Worm (Caenorhabditis elegans) whole organism, late embryonic: ENCODE measurements around the gene srw-113.

Experiments
- C08G9.2 ChIP-seq: sonication (generic microtip); optimal IDR thresholded peaks from 2 replicates; lab custom pipeline; 2016; ENCODE audit warnings: mild to moderate bottlenecking, missing genetic modification characterization, moderate library complexity, missing compliant biosample characterization
- C38D4.7 ChIP-seq: fragments of 200-800 bp; sonication (Bioruptor generic); optimal IDR thresholded peaks from 2 replicates; lab custom pipeline; 2018; ENCODE audit warnings: mild to moderate bottlenecking, missing genetic modification characterization, moderate library complexity, missing compliant biosample characterization
- F13H6.1 ChIP-seq: sonication (generic microtip); optimal IDR thresholded peaks from 2 replicates; lab custom pipeline; 2016; ENCODE audit warnings: missing genetic modification characterization, missing compliant biosample characterization
- K02D7.2 ChIP-seq: sonication (generic microtip); optimal IDR thresholded peaks from 2 replicates; lab custom pipeline; 2017; ENCODE audit warnings: mild to moderate bottlenecking, missing genetic modification characterization, missing compliant biosample characterization
- T23F11.4 ChIP-seq: fragments of 200-800 bp; sonication (Bioruptor generic); optimal IDR thresholded peaks from 2 replicates; lab custom pipeline; 2018; ENCODE audit warnings: mild to moderate bottlenecking, missing genetic modification characterization, missing compliant biosample characterization
- Y22D7AL.16 ChIP-seq: sonication (generic microtip); optimal IDR thresholded peaks from 2 replicates; lab custom pipeline; 2016; ENCODE audit warnings: missing genetic modification characterization, missing compliant biosample characterization
- ahr-1 ChIP-seq: sonication (generic microtip); optimal IDR thresholded peaks from 2 replicates; lab custom pipeline; 2016; ENCODE audit warnings: missing genetic modification characterization, missing compliant biosample characterization
- ama-1 ChIP-seq: fragments of 150-350 bp; optimal IDR thresholded peaks from 2 replicates; lab custom pipeline; 2014
- ceh-14 ChIP-seq: sonication (generic microtip); optimal IDR thresholded peaks from 2 replicates; lab custom pipeline; 2016; ENCODE audit warnings: missing genotype, missing genetic modification characterization, missing compliant biosample characterization
- ceh-18 ChIP-seq: sonication (generic microtip); optimal IDR thresholded peaks from 2 replicates; lab custom pipeline; 2016; ENCODE audit warnings: missing genetic modification characterization, missing compliant biosample characterization
- ceh-19 ChIP-seq: fragments of 200-800 bp; sonication (Bioruptor generic); optimal IDR thresholded peaks from 2 replicates; lab custom pipeline; 2018; ENCODE audit warnings: mild to moderate bottlenecking, missing genetic modification characterization, missing compliant biosample characterization
- ceh-22 ChIP-seq: sonication (generic microtip); optimal IDR thresholded peaks from 2 replicates; lab custom pipeline; 2017; ENCODE audit warnings: missing biosample characterization, missing genetic modification characterization
- ceh-24 ChIP-seq: sonication (generic microtip); optimal IDR thresholded peaks from 2 replicates; lab custom pipeline; 2016; ENCODE audit warnings: mild to moderate bottlenecking, missing genetic modification characterization, missing compliant biosample characterization
- ceh-31 ChIP-seq: sonication (generic microtip); optimal IDR thresholded peaks from 2 replicates; lab custom pipeline; 2016; ENCODE audit warnings: missing genetic modification characterization, missing compliant biosample characterization
- ceh-34 ChIP-seq: sonication (generic microtip); optimal IDR thresholded peaks from 2 replicates; lab custom pipeline; 2016; ENCODE audit warnings: mild to moderate bottlenecking, missing genetic modification characterization, missing compliant biosample characterization
- che-1 ChIP-seq: sonication (generic microtip); optimal IDR thresholded peaks from 2 replicates; lab custom pipeline; 2016; ENCODE audit warnings: mild to moderate bottlenecking, missing genetic modification characterization, missing compliant biosample characterization
- dmd-4 ChIP-seq: sonication (generic microtip); optimal IDR thresholded peaks from 2 replicates; lab custom pipeline; 2016; ENCODE audit warnings: borderline replicate concordance, missing genetic modification characterization, missing compliant biosample characterization
- elt-4 ChIP-seq: sonication (generic microtip); optimal IDR thresholded peaks from 2 replicates; lab custom pipeline; 2016; ENCODE audit warnings: missing genetic modification characterization, missing compliant biosample characterization
- eyg-1 ChIP-seq: sonication (generic microtip); optimal IDR thresholded peaks from 2 replicates; lab custom pipeline; 2016; ENCODE audit warnings: missing genotype, missing genetic modification characterization, missing compliant biosample characterization
- fkh-6 ChIP-seq: sonication (generic microtip); optimal IDR thresholded peaks from 2 replicates; lab custom pipeline; 2016; ENCODE audit warnings: missing genetic modification characterization, missing compliant biosample characterization
- gmeb-2 ChIP-seq: sonication (generic microtip); optimal IDR thresholded peaks from 2 replicates; lab custom pipeline; 2016; ENCODE audit warnings: missing genetic modification characterization, inconsistent platforms, missing compliant biosample characterization
- hlh-30 ChIP-seq: sonication (generic microtip); optimal IDR thresholded peaks from 2 replicates; lab custom pipeline; 2017; ENCODE audit warnings: antibody characterized with exemption, missing genetic modification characterization, missing compliant biosample characterization; ENCODE audit not compliant: insufficient read depth
- hlh-6 ChIP-seq: sonication (generic microtip); optimal IDR thresholded peaks from 2 replicates; lab custom pipeline; 2016; ENCODE audit warnings: missing genotype, missing genetic modification characterization, missing compliant biosample characterization
- hlh-8 ChIP-seq: sonication (generic microtip); optimal IDR thresholded peaks from 2 replicates; lab custom pipeline; 2016; ENCODE audit warnings: missing genotype, missing genetic modification characterization, missing compliant biosample characterization
- lim-6 ChIP-seq: sonication (generic microtip); optimal IDR thresholded peaks from 2 replicates; lab custom pipeline; 2016; ENCODE audit warnings: missing genetic modification characterization, missing compliant biosample characterization
- lin-11 ChIP-seq: fragments of 200-800 bp; sonication (Bioruptor generic); optimal IDR thresholded peaks from 2 replicates; lab custom pipeline; 2018; ENCODE audit warnings: mild to moderate bottlenecking, missing genetic modification characterization, missing compliant biosample characterization
- madf-2 ChIP-seq: sonication (generic microtip); optimal IDR thresholded peaks from 2 replicates; lab custom pipeline; 2017; ENCODE audit warnings: missing genetic modification characterization, missing compliant biosample characterization
- mec-3 ChIP-seq: sonication (generic microtip); optimal IDR thresholded peaks from 2 replicates; lab custom pipeline; 2016; ENCODE audit warnings: borderline replicate concordance, missing genetic modification characterization, missing compliant biosample characterization
- nhr-11 ChIP-seq: fragments of 150-350 bp; optimal IDR thresholded peaks from 2 replicates; lab custom pipeline; 2014; ENCODE audit warnings: missing biosample characterization, missing genetic modification characterization
- nhr-232 ChIP-seq: sonication (generic microtip); optimal IDR thresholded peaks from 2 replicates; lab custom pipeline; 2016; ENCODE audit warnings: missing genetic modification characterization, missing compliant biosample characterization
- odd-2 ChIP-seq: sonication (generic microtip); optimal IDR thresholded peaks from 2 replicates; lab custom pipeline; 2017; ENCODE audit warnings: antibody characterized with exemption, mild to moderate bottlenecking, missing genetic modification characterization, missing compliant biosample characterization
- pag-3 ChIP-seq: sonication (generic microtip); optimal IDR thresholded peaks from 2 replicates; lab custom pipeline; 2016; ENCODE audit warnings: missing compliant biosample characterization, missing genetic modification characterization, borderline replicate concordance
- pat-9 ChIP-seq: fragments of 200-800 bp; sonication (Bioruptor generic); optimal IDR thresholded peaks from 2 replicates; lab custom pipeline; 2018; ENCODE audit warnings: mild to moderate bottlenecking, missing genetic modification characterization, moderate library complexity, missing compliant biosample characterization
- pha-4 ChIP-seq: fragments of 150-350 bp; optimal IDR thresholded peaks from 2 replicates; lab custom pipeline; 2018; ENCODE audit warnings: missing biosample characterization, missing genetic modification reagents, missing genetic modification characterization
- ref-2 ChIP-seq: sonication (generic microtip); optimal IDR thresholded peaks from 2 replicates; lab custom pipeline; 2016; ENCODE audit warnings: missing genetic modification characterization, missing compliant biosample characterization
- unc-3 ChIP-seq, 2 experiments: fragments of 200-800 bp in 1 of 2; sonication (Bioruptor generic) in 1 of 2; sonication (generic microtip) in 1 of 2; conservative IDR thresholded peaks in 1 of 2; optimal IDR thresholded peaks in 1 of 2; 2 replicates each; pipeline versions ENCODE4 v1.3.6 to Lab custom; 2016 to 2022; ENCODE audit warnings: missing compliant biosample characterization in 2 of 2, missing genetic modification characterization in 2 of 2, missing genetic modification reagents in 1 of 2
- zip-5 ChIP-seq: sonication (generic microtip); optimal IDR thresholded peaks from 2 replicates; lab custom pipeline; 2016; ENCODE audit warnings: missing genetic modification characterization, missing compliant biosample characterization

The srw-113 gene

ce11 chrV:15303625-15304024, 29.3 kb upstream of the srw-113 start, which contains the start of gene srx-48:
Gene srx-48 (minus strand): TSS chrV:15303725.
- TF ChIP-seq lim-6 (tag; lab: Kevin White, UChicago) (no peak), ceh-31 (tag; lab: Kevin White, UChicago) (no peak), fkh-6 (tag; lab: Kevin White, UChicago) (no peak)

- TF ChIP-seq C08G9.2 (tag; lab: Kevin White, UChicago), result no peak
- no peak for TF ChIP-seq eyg-1 (tag; lab: Kevin White, UChicago)
- TF ChIP-seq ceh-24 (tag; lab: Kevin White, UChicago), result no peak
- TF ChIP-seq T23F11.4, result no peak
Measured at ce11 chrV:15305502-15305901, 27.4 kb upstream of the srw-113 start, which contains the start of gene T26H8.5. Gene T26H8.5 (minus strand): TSS chrV:15305602.

DNA sequence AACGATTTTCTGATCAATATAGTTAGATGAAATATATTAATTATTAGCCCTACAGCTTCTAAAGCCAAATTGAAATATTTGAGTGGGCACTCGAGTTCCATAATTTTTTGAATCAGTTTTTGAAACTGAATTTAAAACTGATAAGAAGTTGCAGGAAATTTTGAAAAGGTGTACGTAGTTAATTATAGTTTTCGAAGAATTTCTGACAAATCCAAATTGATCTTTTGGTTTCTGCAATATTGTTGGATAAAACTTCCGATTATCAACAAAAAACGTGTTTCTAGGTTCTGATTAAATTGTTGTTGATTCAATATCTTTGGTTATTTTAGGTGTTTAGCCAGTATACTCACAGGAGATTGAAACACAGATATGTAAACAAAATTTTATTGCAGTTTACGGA, 26.2 kb upstream of the srw-113 start, which contains the start of gene T26H8.4:
Gene T26H8.4 (minus strand): TSS at position 101 of the 400 bp plus-strand sequence.
- TF ChIP-seq pha-4, result no peak

DNA sequence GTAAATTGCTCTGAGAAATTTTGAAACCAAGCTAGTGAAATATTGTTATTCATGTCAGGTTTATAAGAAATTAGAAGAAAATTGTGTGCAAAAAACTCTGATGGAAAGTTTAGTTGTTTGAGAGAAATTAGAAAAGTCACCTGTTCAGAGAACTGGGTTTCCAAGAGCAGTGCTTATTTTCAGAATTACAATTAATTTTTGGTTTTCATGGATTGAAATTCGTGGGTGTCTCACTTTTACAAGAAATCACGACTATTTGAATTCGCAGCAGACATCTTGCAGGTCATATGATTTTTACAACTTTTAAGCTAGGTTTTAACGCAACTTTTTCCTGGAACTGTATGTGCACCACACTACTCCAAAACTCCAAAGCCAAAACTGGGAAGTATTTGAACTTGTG, 23.9 kb upstream of the srw-113 start, which contains the start of gene srz-10:
Gene srz-10 (minus strand): TSS at position 88 of the 400 bp plus-strand sequence.
- TF ChIP-seq zip-5 (tag; lab: Kevin White, UChicago) (no peak), ceh-22 (tag; lab: Kevin White, UChicago) (no peak), gmeb-2 (tag; lab: Kevin White, UChicago) (no peak), lin-11 (no peak), unc-3 (GFP tag; conservative IDR thresholded peaks at IDR 0.05; lab: Robert Waterston, UW) (no peak), unc-3 (tag; optimal IDR thresholded peaks at IDR 0.05; lab: Kevin White, UChicago) (no peak), elt-4 (tag; lab: Kevin White, UChicago) (no peak), madf-2 (tag; lab: Kevin White, UChicago) (no peak), Y22D7AL.16 (tag; lab: Kevin White, UChicago) (no peak), eyg-1 (tag; lab: Kevin White, UChicago) (no peak), hlh-6 (no peak), nhr-232 (no peak), C08G9.2 (tag; lab: Kevin White, UChicago) (no peak), nhr-11 (no peak), hlh-30 (tag; lab: Kevin White, UChicago) (no peak), F13H6.1 (tag; lab: Kevin White, UChicago) (no peak), dmd-4 (tag; lab: Kevin White, UChicago) (no peak), ceh-34 (no peak), ahr-1 (tag; lab: Kevin White, UChicago) (no peak)

DNA sequence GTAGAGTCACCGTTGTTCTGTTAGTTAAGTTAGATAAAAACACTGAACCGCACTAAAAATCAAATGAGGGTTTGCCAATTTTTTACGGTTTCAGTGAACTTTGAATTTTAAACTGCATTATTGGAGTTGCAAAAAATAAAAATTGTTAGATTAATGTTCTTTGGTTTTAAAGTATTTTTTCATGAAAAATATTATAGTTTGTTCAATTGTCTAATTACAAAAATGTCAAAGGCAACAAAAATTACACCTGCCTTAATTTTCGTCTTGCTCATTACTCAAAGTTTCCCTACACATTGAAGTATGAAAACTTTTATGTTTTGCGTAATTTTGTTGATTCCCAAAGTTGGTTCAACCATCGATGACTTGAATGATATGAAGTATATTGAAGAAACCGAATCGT, 22.2 kb upstream of the srw-113 start, which contains the start of gene irld-62:
Gene irld-62 (plus strand): TSS at position 301 of the 400 bp plus-strand sequence.
- TF ChIP-seq elt-4 (tag; lab: Kevin White, UChicago) (no peak), che-1 (no peak), hlh-8 (tag; lab: Kevin White, UChicago) (no peak), pat-9 (tag; lab: Kevin White, UChicago) (no peak), ama-1 (lab: Kevin White, UChicago) (no peak), pag-3 (tag; lab: Kevin White, UChicago) (no peak), ceh-18 (no peak), ceh-14 (tag; lab: Kevin White, UChicago) (no peak), lim-6 (tag; lab: Kevin White, UChicago) (no peak), C38D4.7 (GFP tag; lab: Kevin White, UChicago) (no peak), hlh-6 (no peak), K02D7.2 (tag; lab: Kevin White, UChicago) (no peak), unc-3 (GFP tag; conservative IDR thresholded peaks at IDR 0.05; lab: Robert Waterston, UW) (no peak), unc-3 (tag; optimal IDR thresholded peaks at IDR 0.05; lab: Kevin White, UChicago) (no peak), odd-2 (tag; lab: Kevin White, UChicago) (no peak), mec-3 (tag; lab: Kevin White, UChicago) (no peak), ref-2 (no peak), zip-5 (tag; lab: Kevin White, UChicago) (no peak), lin-11 (no peak), ceh-19 (GFP tag; lab: Kevin White, UChicago) (no peak), ceh-24 (tag; lab: Kevin White, UChicago) (no peak)
